Worm (Caenorhabditis elegans): ENCODE data around the gene fbxb-2.

DNA sequence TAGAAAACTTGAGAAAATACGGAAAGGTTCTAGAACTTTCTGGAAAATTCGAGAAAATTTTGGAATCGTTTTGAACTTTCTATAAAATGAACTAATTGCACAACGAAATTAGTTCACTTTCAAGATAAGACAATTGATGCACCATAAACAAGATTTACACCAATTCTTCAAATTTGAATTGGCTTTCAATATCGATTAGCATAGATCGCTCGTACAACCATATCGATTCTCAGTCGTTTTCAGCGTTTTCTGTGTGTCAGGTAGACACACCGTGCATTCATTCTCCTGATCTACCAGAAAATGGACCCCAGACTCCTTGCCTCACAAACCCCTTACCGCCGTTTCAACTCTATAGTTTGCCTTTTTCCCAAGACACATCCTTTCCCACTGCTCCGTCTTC, 45.2 kb upstream of the fbxb-2 start, which contains the start of gene fbxb-117:
- TF ChIP-seq skn-1 (tag; optimal IDR thresholded peaks at IDR 0.05) (no peak), nhr-77 (tag; optimal IDR thresholded peaks at IDR 0.05) (no peak), nhr-84 (tag; optimal IDR thresholded peaks at IDR 0.05) (no peak), nhr-90 (tag; optimal IDR thresholded peaks at IDR 0.05; ENCODE audit: poor library complexity) (no peak), F16B12.6 (tag; optimal IDR thresholded peaks at IDR 0.05) (no peak), ztf-4 (tag; optimal IDR thresholded peaks at IDR 0.05) (no peak), nhr-28 (tag; optimal IDR thresholded peaks at IDR 0.05) (no peak)

Data from whole organism, L1 larva.